Worm (Caenorhabditis elegans) whole organism, young adult: ENCODE data around the gene C06B3.6.

Experiments
- B0261.1 ChIP-seq: sonication (generic microtip); optimal IDR thresholded peaks from 2 replicates; lab custom pipeline; 2016; ENCODE audit warnings: mild to moderate bottlenecking, missing genetic modification characterization, moderate library complexity, missing compliant biosample characterization
- B0336.3 ChIP-seq: fragments of 200-800 bp; sonication (Bioruptor generic); IDR thresholded peaks from 2 replicates; pipeline ENCODE4 v1.3.6; 2022; ENCODE audit warnings: missing genetic modification characterization, missing compliant biosample characterization
- D2030.7 ChIP-seq: fragments of 200-800 bp; sonication (Bioruptor generic); IDR thresholded peaks from 2 replicates; pipeline ENCODE4 v1.3.6; 2022; ENCODE audit warnings: missing genetic modification reagents, missing genetic modification characterization, missing compliant biosample characterization
- F23B12.7 ChIP-seq: sonication (generic microtip); optimal IDR thresholded peaks from 2 replicates; lab custom pipeline; 2017; ENCODE audit warnings: missing genetic modification characterization, mild to moderate bottlenecking, missing compliant biosample characterization, antibody characterized with exemption, moderate library complexity; ENCODE audit not compliant: insufficient read depth
- F52B5.7 ChIP-seq: sonication (generic microtip); optimal IDR thresholded peaks from 2 replicates; lab custom pipeline; 2016; ENCODE audit warnings: mild to moderate bottlenecking, missing genetic modification characterization, missing compliant biosample characterization
- F55B11.4 ChIP-seq: sonication (generic microtip); optimal IDR thresholded peaks from 2 replicates; lab custom pipeline; 2016; ENCODE audit warnings: missing compliant biosample characterization, missing genetic modification characterization, borderline replicate concordance; ENCODE audit not compliant: insufficient read depth
- T07F8.4 ChIP-seq: sonication (generic microtip); optimal IDR thresholded peaks from 2 replicates; lab custom pipeline; 2016; ENCODE audit warnings: mild to moderate bottlenecking, missing genetic modification characterization, moderate library complexity, missing compliant biosample characterization
- Y79H2A.3 ChIP-seq: fragments of 200-800 bp; sonication (Bioruptor generic); conservative IDR thresholded peaks from 2 replicates; pipeline ENCODE4 v1.3.6; 2022; ENCODE audit warnings: missing genetic modification reagents, missing genetic modification characterization, missing compliant biosample characterization
- ama-1 ChIP-seq, 3 experiments: fragments of 150-350 bp in 1 of 3; sonication (generic microtip) in 2 of 3; optimal IDR thresholded peaks; 2 replicates each; lab custom pipeline; 2014 to 2018; ENCODE audit warnings: missing biosample characterization in 2 of 3, missing genetic modification characterization in 2 of 3, missing genetic modification reagents in 2 of 3
- atf-7 ChIP-seq: sonication (generic microtip); optimal IDR thresholded peaks from 2 replicates; lab custom pipeline; 2017; ENCODE audit warnings: mild to moderate bottlenecking, missing genetic modification characterization, missing compliant biosample characterization
- ccch-3 ChIP-seq: fragments of 200-800 bp; sonication (Bioruptor generic); optimal IDR thresholded peaks from 2 replicates; lab custom pipeline; 2018; ENCODE audit warnings: mild to moderate bottlenecking, missing genetic modification characterization, missing compliant biosample characterization
- ceh-100 ChIP-seq: fragments of 200-800 bp; sonication (Bioruptor generic); IDR thresholded peaks from 2 replicates; pipeline ENCODE4 v1.3.6; 2022; ENCODE audit warnings: missing genetic modification reagents, missing genetic modification characterization, missing compliant biosample characterization
- ceh-27 ChIP-seq: fragments of 200-800 bp; sonication (Bioruptor generic); optimal IDR thresholded peaks from 2 replicates; lab custom pipeline; 2018; ENCODE audit warnings: mild to moderate bottlenecking, missing genetic modification characterization, moderate library complexity, missing compliant biosample characterization
- ceh-58 ChIP-seq: fragments of 200-800 bp; sonication (Bioruptor generic); IDR thresholded peaks from 2 replicates; pipeline ENCODE4 v1.3.6; 2022; ENCODE audit warnings: missing genetic modification characterization, missing compliant biosample characterization
- chd-7 ChIP-seq: sonication (generic microtip); optimal IDR thresholded peaks from 2 replicates; lab custom pipeline; 2016; ENCODE audit warnings: mild to moderate bottlenecking, missing genetic modification characterization, moderate library complexity, missing compliant biosample characterization
- dpff-1 ChIP-seq: sonication (generic microtip); optimal IDR thresholded peaks from 2 replicates; lab custom pipeline; 2017; ENCODE audit warnings: mild to moderate bottlenecking, missing genetic modification characterization, missing compliant biosample characterization
- dpl-1 ChIP-seq: fragments of 150-350 bp; optimal IDR thresholded peaks from 2 replicates; lab custom pipeline; 2014; ENCODE audit warnings: missing biosample characterization, missing genetic modification reagents, missing genetic modification characterization
- ekl-4 ChIP-seq: fragments of 200-800 bp; sonication (Bioruptor generic); IDR thresholded peaks from 2 replicates; pipeline ENCODE4 v1.3.6; 2022; ENCODE audit warnings: missing genetic modification reagents, missing genetic modification characterization, missing compliant biosample characterization
- fkh-3 ChIP-seq: sonication (generic microtip); optimal IDR thresholded peaks from 2 replicates; lab custom pipeline; 2016; ENCODE audit warnings: mild to moderate bottlenecking, missing genetic modification characterization, missing compliant biosample characterization
- hrde-1 ChIP-seq: sonication (generic microtip); optimal IDR thresholded peaks from 2 replicates; lab custom pipeline; 2016; ENCODE audit warnings: missing genetic modification characterization, mild to moderate bottlenecking, missing compliant biosample characterization, moderate library complexity, missing genotype, missing genetic modification reagents, borderline replicate concordance
- hsf-1 ChIP-seq: fragments of 200-800 bp; sonication (Bioruptor generic); IDR thresholded peaks from 2 replicates; pipeline ENCODE4 v1.3.6; 2022; ENCODE audit warnings: missing genetic modification reagents, missing genetic modification characterization, missing compliant biosample characterization
- lag-1 ChIP-seq: fragments of 200-800 bp; sonication (Bioruptor generic); IDR thresholded peaks from 2 replicates; pipeline ENCODE4 v1.3.6; 2022; ENCODE audit warnings: missing genetic modification reagents, missing genetic modification characterization, missing compliant biosample characterization
- lin-35 ChIP-seq, 3 experiments: fragments of 150-350 bp in 2 of 3; sonication (generic microtip) in 1 of 3; optimal IDR thresholded peaks; 2 replicates each; lab custom pipeline; 2014 to 2018; ENCODE audit warnings: missing biosample characterization in 3 of 3, missing genetic modification characterization in 3 of 3, missing genetic modification reagents in 3 of 3
- lin-40 ChIP-seq: sonication (generic microtip); optimal IDR thresholded peaks from 2 replicates; lab custom pipeline; 2016; ENCODE audit warnings: missing genetic modification characterization, mild to moderate bottlenecking, missing compliant biosample characterization, missing genotype, missing genetic modification reagents
- lir-1 ChIP-seq: fragments of 200-800 bp; sonication (Bioruptor generic); conservative IDR thresholded peaks from 2 replicates; pipeline ENCODE4 v1.3.6; 2022; ENCODE audit warnings: missing genetic modification reagents, missing genetic modification characterization, missing compliant biosample characterization
- madf-10 ChIP-seq: sonication (generic microtip); optimal IDR thresholded peaks from 2 replicates; lab custom pipeline; 2016; ENCODE audit warnings: mild to moderate bottlenecking, missing genetic modification characterization, missing compliant biosample characterization
- nfya-2 ChIP-seq: fragments of 200-800 bp; sonication (Bioruptor generic); IDR thresholded peaks from 2 replicates; pipeline ENCODE4 v1.3.6; 2022; ENCODE audit warnings: missing genetic modification reagents, missing genetic modification characterization, missing compliant biosample characterization
- pha-4 ChIP-seq: fragments of 150-350 bp; sonication (generic microtip); optimal IDR thresholded peaks from 2 replicates; lab custom pipeline; 2014; ENCODE audit warnings: missing biosample characterization, missing genetic modification reagents, missing genetic modification characterization
- snpc-3.4 ChIP-seq: sonication (generic microtip); optimal IDR thresholded peaks from 2 replicates; lab custom pipeline; 2017; ENCODE audit warnings: missing genetic modification characterization, mild to moderate bottlenecking, missing compliant biosample characterization, antibody characterized with exemption, moderate library complexity, missing genotype, missing genetic modification reagents
- somi-1 ChIP-seq: fragments of 200-800 bp; sonication (Bioruptor generic); optimal IDR thresholded peaks from 2 replicates; lab custom pipeline; 2018; ENCODE audit warnings: mild to moderate bottlenecking, missing genetic modification characterization, missing compliant biosample characterization
- sptf-2 ChIP-seq: fragments of 200-800 bp; sonication (Bioruptor generic); optimal IDR thresholded peaks from 2 replicates; lab custom pipeline; 2018; ENCODE audit warnings: mild to moderate bottlenecking, missing genetic modification characterization, missing compliant biosample characterization
- xnd-1 ChIP-seq: sonication (generic microtip); optimal IDR thresholded peaks from 2 replicates; lab custom pipeline; 2016; ENCODE audit warnings: missing genotype, missing genetic modification reagents, missing genetic modification characterization, missing compliant biosample characterization
- ztf-22 ChIP-seq: fragments of 200-800 bp; sonication (Bioruptor generic); optimal IDR thresholded peaks from 2 replicates; lab custom pipeline; 2018; ENCODE audit warnings: mild to moderate bottlenecking, missing genetic modification characterization, moderate library complexity, missing compliant biosample characterization
- ztf-26 ChIP-seq: sonication (generic microtip); optimal IDR thresholded peaks from 2 replicates; lab custom pipeline; 2017; ENCODE audit warnings: missing genetic modification characterization, missing compliant biosample characterization
- ztf-28 ChIP-seq: fragments of 200-800 bp; sonication (Bioruptor generic); IDR thresholded peaks from 2 replicates; pipeline ENCODE4 v1.3.6; 2022; ENCODE audit warnings: missing genetic modification reagents, missing genetic modification characterization, missing compliant biosample characterization
- ztf-6 ChIP-seq: fragments of 200-800 bp; sonication (Bioruptor generic); IDR thresholded peaks from 2 replicates; pipeline ENCODE4 v1.3.6; 2022; ENCODE audit warnings: missing genetic modification reagents, missing genetic modification characterization, missing compliant biosample characterization

C06B3.6 gene

DNA sequence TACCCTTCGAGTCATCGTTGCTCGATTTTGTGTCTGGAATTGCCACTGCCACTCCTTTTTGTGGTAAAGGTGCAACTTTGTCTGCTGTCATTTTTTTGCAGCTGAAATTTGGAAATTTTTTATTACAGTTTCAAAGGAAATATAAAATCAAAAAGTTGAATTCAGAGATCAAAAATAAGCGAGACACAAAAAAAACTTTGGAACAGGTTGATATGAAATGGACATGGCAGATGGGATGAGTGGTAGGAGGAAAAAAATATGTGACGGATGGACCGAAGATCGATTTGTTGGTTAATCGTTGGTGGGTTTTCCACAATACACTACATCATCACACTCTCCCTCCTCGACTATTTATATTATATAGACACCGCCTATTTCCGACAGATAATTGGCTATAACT, 25.8 kb upstream of the C06B3.6 start, which contains the start of gene R10D12.1:
TSS of gene R10D12.1 (minus strand) at position 101 of the 400 bp plus-strand sequence.
- TF ChIP-seq ztf-26 (tag; lab: Kevin White, UChicago) = no peak
- TF ChIP-seq snpc-3.4 = no peak
- no peak for TF ChIP-seq lir-1 (GFP tag; lab: Robert Waterston, UW)
- no peak for TF ChIP-seq fkh-3 (tag; lab: Kevin White, UChicago)
- no peak for TF ChIP-seq B0336.3 (GFP tag; lab: Robert Waterston, UW)
- TF ChIP-seq ztf-6 = no peak

DNA sequence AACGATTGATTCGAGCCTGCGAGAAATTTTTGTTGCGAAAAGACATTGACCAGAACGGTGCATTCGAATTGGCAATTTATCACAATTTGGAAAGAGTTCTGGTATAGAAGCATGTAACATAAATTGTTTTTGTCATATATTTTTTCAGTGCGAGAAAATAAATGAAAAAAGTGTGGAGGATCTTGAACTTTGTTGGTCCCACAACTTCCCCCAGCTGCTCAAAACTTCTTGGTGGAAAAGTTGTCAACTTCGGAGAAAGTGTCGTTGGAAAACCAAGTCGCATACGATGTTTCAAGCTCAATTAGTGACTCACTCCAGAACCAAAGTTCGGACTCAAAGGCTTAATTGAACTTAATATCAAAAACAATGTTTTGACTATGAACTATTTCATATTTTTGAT, 23.2 kb upstream of the C06B3.6 start:
- TF ChIP-seq hrde-1 (tag; lab: Kevin White, UChicago) (no peak), T07F8.4 (no peak), Y79H2A.3 (GFP tag; lab: Robert Waterston, UW) (no peak), F52B5.7 (no peak), ztf-28 (no peak), ceh-100 (no peak), sptf-2 (no peak), ztf-22 (GFP tag; lab: Kevin White, UChicago) (no peak), lin-35 (GFP tag; optimal IDR thresholded peaks at IDR 0.05; lab: Kevin White, UChicago) (no peak), ccch-3 (GFP tag; lab: Kevin White, UChicago) (no peak), F55B11.4 (tag; lab: Kevin White, UChicago) (no peak), nfya-2 (GFP tag; lab: Robert Waterston, UW) (no peak), xnd-1 (tag; lab: Kevin White, UChicago) (no peak), lin-40 (tag; lab: Kevin White, UChicago) (no peak), madf-10 (tag; lab: Kevin White, UChicago) (no peak), ceh-27 (GFP tag; lab: Kevin White, UChicago) (no peak), hsf-1 (no peak)
- TF ChIP-seq, all 124 proteins: peak for 0

DNA sequence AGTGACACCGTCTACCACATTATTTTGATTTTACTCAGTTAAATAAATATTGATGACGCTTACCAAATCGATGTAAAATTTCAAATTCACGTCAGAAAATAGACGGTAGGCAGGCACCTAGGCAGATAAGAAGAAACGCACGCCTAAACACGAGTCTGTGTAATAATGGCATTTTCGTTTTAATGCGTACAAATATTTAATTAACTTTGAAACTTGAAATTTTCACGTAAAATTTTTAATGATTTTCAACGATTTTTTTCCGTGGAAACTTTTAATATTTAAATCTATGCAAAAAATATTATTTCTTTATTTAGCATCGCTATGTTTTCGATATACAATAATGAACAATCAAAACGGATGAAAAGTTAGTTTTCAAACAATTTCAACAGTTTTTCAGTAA, 22.5 kb upstream of the C06B3.6 start, which contains the start of gene C06B3.16:
TSS of gene C06B3.16 (plus strand) at position 301 of the 400 bp plus-strand sequence.
- TF ChIP-seq dpl-1 (GFP tag; lab: Kevin White, UChicago) (no peak), ama-1 (optimal IDR thresholded peaks at IDR 0.05; lab: Kevin White, UChicago) (no peak), ama-1 (GFP tag; optimal IDR thresholded peaks at IDR 0.05; lab: Kevin White, UChicago) (no peak), lag-1 (no peak), chd-7 (tag; lab: Kevin White, UChicago) (no peak), dpff-1 (no peak), ekl-4 (GFP tag; lab: Robert Waterston, UW) (no peak), somi-1 (no peak), ceh-58 (no peak), pha-4 (tag; lab: Kevin White, UChicago) (no peak), ceh-100 (no peak), F23B12.7 (no peak), atf-7 (tag; lab: Kevin White, UChicago) (no peak), T07F8.4 (no peak), D2030.7 (GFP tag; lab: Robert Waterston, UW) (no peak), B0261.1 (tag; lab: Kevin White, UChicago) (no peak)
